Worm (Caenorhabditis elegans) whole organism, L1 larva: Measurements from ENCODE around the gene K08H10.10.

Experiments used
- F16B12.6 ChIP-seq: fragments of 150-350 bp; optimal IDR thresholded peaks from 2 replicates; lab custom pipeline; 2014; ENCODE audit warnings: missing biosample characterization, missing genetic modification characterization
- aha-1 ChIP-seq: fragments of 150-350 bp; optimal IDR thresholded peaks from 2 replicates; lab custom pipeline; 2014; ENCODE audit warnings: missing biosample characterization, missing genetic modification characterization
- alr-1 ChIP-seq: fragments of 200-800 bp; sonication (Bioruptor generic); optimal IDR thresholded peaks from 2 replicates; lab custom pipeline; 2018; ENCODE audit warnings: borderline replicate concordance, mild to moderate bottlenecking, missing genetic modification characterization, missing compliant biosample characterization
- aly-2 ChIP-seq: fragments of 150-350 bp; optimal IDR thresholded peaks from 2 replicates; lab custom pipeline; 2014; ENCODE audit warnings: missing biosample characterization, missing genetic modification characterization
- ama-1 ChIP-seq: fragments of 150-350 bp; optimal IDR thresholded peaks from 2 replicates; lab custom pipeline; 2014
- blmp-1 ChIP-seq: fragments of 150-350 bp; optimal IDR thresholded peaks from 2 replicates; lab custom pipeline; 2014; ENCODE audit warnings: missing biosample characterization, missing genetic modification characterization
- ceh-63 ChIP-seq: fragments of 200-800 bp; sonication (Bioruptor generic); optimal IDR thresholded peaks from 2 replicates; lab custom pipeline; 2018; ENCODE audit warnings: mild to moderate bottlenecking, missing genetic modification characterization, missing compliant biosample characterization
- ceh-82 ChIP-seq, 3 experiments: fragments of 150-350 bp in 1 of 3; sonication (generic microtip) in 2 of 3; optimal IDR thresholded peaks; 2 replicates each; lab custom pipeline; 2014 to 2017; ENCODE audit warnings: missing biosample characterization in 3 of 3, missing genetic modification characterization in 3 of 3
- dsc-1 ChIP-seq: sonication (generic microtip); optimal IDR thresholded peaks from 2 replicates; lab custom pipeline; 2016; ENCODE audit warnings: mild to moderate bottlenecking, missing genetic modification characterization, missing compliant biosample characterization
- efl-1 ChIP-seq, 4 experiments: fragments of 150-350 bp; optimal IDR thresholded peaks in 3 of 4; peaks in 1 of 4; 1 replicate in 1 of 4; 2 replicates in 3 of 4; lab custom pipeline; 2014; ENCODE audit warnings: missing biosample characterization in 2 of 4, missing genetic modification characterization in 2 of 4, missing genetic modification reagents in 2 of 4
- efl-3 ChIP-seq: fragments of 200-800 bp; sonication (Bioruptor generic); optimal IDR thresholded peaks from 2 replicates; lab custom pipeline; 2018; ENCODE audit warnings: mild to moderate bottlenecking, missing genetic modification characterization, missing compliant biosample characterization
- egl-13 ChIP-seq: sonication (generic microtip); optimal IDR thresholded peaks from 2 replicates; lab custom pipeline; 2016; ENCODE audit warnings: missing genotype, missing genetic modification reagents, missing genetic modification characterization, missing compliant biosample characterization
- egl-27 ChIP-seq, 2 experiments: fragments of 150-350 bp in 1 of 2; sonication (generic microtip); optimal IDR thresholded peaks; 3 replicates each; lab custom pipeline; 2017 to 2018; ENCODE audit warnings: missing biosample characterization in 2 of 2, missing genetic modification characterization in 2 of 2, missing genetic modification reagents in 2 of 2
- elt-3 ChIP-seq, 6 experiments: fragments of 150-350 bp in 1 of 6; sonication (generic microtip); optimal IDR thresholded peaks; 2 replicates each; lab custom pipeline; 2017 to 2018; ENCODE audit warnings: missing biosample characterization in 6 of 6, missing genetic modification characterization in 6 of 6, inconsistent platforms in 1 of 6
- ets-5 ChIP-seq: fragments of 200-800 bp; sonication (Bioruptor generic); IDR thresholded peaks from 2 replicates; pipeline ENCODE4 v1.3.6; 2022; ENCODE audit warnings: missing genetic modification characterization, missing compliant biosample characterization
- fkh-4 ChIP-seq: sonication (generic microtip); optimal IDR thresholded peaks from 2 replicates; lab custom pipeline; 2016; ENCODE audit warnings: missing compliant biosample characterization, missing genetic modification characterization, borderline replicate concordance
- grh-1 ChIP-seq: fragments of 200-800 bp; sonication (Bioruptor generic); IDR thresholded peaks from 2 replicates; pipeline ENCODE4 v1.3.6; 2022; ENCODE audit warnings: missing genetic modification reagents, missing genetic modification characterization, missing compliant biosample characterization
- hlh-4 ChIP-seq: sonication (generic microtip); optimal IDR thresholded peaks from 2 replicates; lab custom pipeline; 2016; ENCODE audit warnings: mild to moderate bottlenecking, missing genetic modification characterization, missing compliant biosample characterization
- irx-1 ChIP-seq: sonication (generic microtip); optimal IDR thresholded peaks from 2 replicates; lab custom pipeline; 2016; ENCODE audit warnings: missing genetic modification characterization, missing compliant biosample characterization
- lin-14 ChIP-seq: fragments of 200-800 bp; sonication (Bioruptor generic); optimal IDR thresholded peaks from 2 replicates; lab custom pipeline; 2018; ENCODE audit warnings: mild to moderate bottlenecking, missing genetic modification characterization, moderate library complexity, missing compliant biosample characterization
- lin-35 ChIP-seq, 2 experiments: fragments of 150-350 bp; optimal IDR thresholded peaks; 2 replicates each; lab custom pipeline; 2014; ENCODE audit warnings: missing biosample characterization in 2 of 2, missing genetic modification characterization in 2 of 2, missing genetic modification reagents in 2 of 2
- lin-39 ChIP-seq: fragments of 150-350 bp; optimal IDR thresholded peaks from 2 replicates; lab custom pipeline; 2014; ENCODE audit warnings: missing biosample characterization, missing genetic modification reagents, missing genetic modification characterization
- lir-3 ChIP-seq: sonication (generic microtip); optimal IDR thresholded peaks from 2 replicates; lab custom pipeline; 2016; ENCODE audit warnings: mild to moderate bottlenecking, missing genetic modification characterization, moderate library complexity, missing compliant biosample characterization; ENCODE audit not compliant: poor library complexity
- lsy-2 ChIP-seq, 2 experiments: fragments of 150-350 bp; optimal IDR thresholded peaks; 2 replicates each; lab custom pipeline; 2014; ENCODE audit warnings: missing biosample characterization in 2 of 2, missing genetic modification characterization in 2 of 2
- mab-9 ChIP-seq: fragments of 200-800 bp; sonication (Bioruptor generic); IDR thresholded peaks from 2 replicates; pipeline ENCODE4 v1.3.6; 2022; ENCODE audit warnings: missing genetic modification reagents, missing genetic modification characterization, missing compliant biosample characterization
- mdl-1 ChIP-seq, 2 experiments: fragments of 150-350 bp; optimal IDR thresholded peaks; 2 replicates each; lab custom pipeline; 2014 to 2017; ENCODE audit warnings: missing biosample characterization in 2 of 2, missing genetic modification characterization in 2 of 2, inconsistent platforms in 1 of 2
- mep-1 ChIP-seq: fragments of 150-350 bp; optimal IDR thresholded peaks from 2 replicates; lab custom pipeline; 2014; ENCODE audit warnings: missing biosample characterization, missing genetic modification characterization
- nhr-20 ChIP-seq: sonication (generic microtip); optimal IDR thresholded peaks from 2 replicates; lab custom pipeline; 2016; ENCODE audit warnings: mild to moderate bottlenecking, missing genetic modification characterization, missing compliant biosample characterization
- nhr-47 ChIP-seq: sonication (generic microtip); optimal IDR thresholded peaks from 2 replicates; lab custom pipeline; 2016; ENCODE audit warnings: mild to moderate bottlenecking, missing genetic modification characterization, moderate library complexity, missing compliant biosample characterization
- nhr-76 ChIP-seq: sonication (generic microtip); optimal IDR thresholded peaks from 2 replicates; lab custom pipeline; 2017; ENCODE audit warnings: missing biosample characterization, missing genetic modification characterization
- nhr-85 ChIP-seq: sonication (generic microtip); peaks from one replicate; lab custom pipeline; 2016; ENCODE audit warnings: missing genetic modification characterization, inconsistent platforms, missing compliant biosample characterization
- pag-3 ChIP-seq: sonication (generic microtip); optimal IDR thresholded peaks from 2 replicates; lab custom pipeline; 2017; ENCODE audit warnings: missing genetic modification characterization, mild to moderate bottlenecking, missing compliant biosample characterization, antibody characterized with exemption, borderline replicate concordance; ENCODE audit not compliant: insufficient read depth
- pax-3 ChIP-seq: fragments of 200-800 bp; sonication (Bioruptor generic); optimal IDR thresholded peaks from 2 replicates; lab custom pipeline; 2018; ENCODE audit warnings: mild to moderate bottlenecking, missing genetic modification characterization, moderate library complexity, missing compliant biosample characterization
- pqm-1 ChIP-seq: sonication (generic microtip); optimal IDR thresholded peaks from 3 replicates; lab custom pipeline; 2017; ENCODE audit warnings: missing biosample characterization, missing genetic modification characterization
- snu-23 ChIP-seq: sonication (generic microtip); optimal IDR thresholded peaks from 2 replicates; lab custom pipeline; 2016; ENCODE audit warnings: missing genetic modification characterization, missing compliant biosample characterization
- sptf-1 ChIP-seq: fragments of 150-350 bp; optimal IDR thresholded peaks from 2 replicates; lab custom pipeline; 2014; ENCODE audit warnings: missing biosample characterization, missing genetic modification characterization
- swsn-7 ChIP-seq: sonication (generic microtip); optimal IDR thresholded peaks from 2 replicates; lab custom pipeline; 2016; ENCODE audit warnings: missing genetic modification characterization, missing compliant biosample characterization
- unc-130 ChIP-seq: fragments of 150-350 bp; optimal IDR thresholded peaks from 2 replicates; lab custom pipeline; 2017; ENCODE audit warnings: missing biosample characterization, missing genetic modification characterization, inconsistent platforms
- unc-30 ChIP-seq: sonication (generic microtip); optimal IDR thresholded peaks from 2 replicates; lab custom pipeline; 2017; ENCODE audit warnings: missing biosample characterization, missing genetic modification characterization
- vab-15 ChIP-seq: sonication (generic microtip); optimal IDR thresholded peaks from 2 replicates; lab custom pipeline; 2017; ENCODE audit warnings: missing genotype, mild to moderate bottlenecking, missing genetic modification characterization, missing compliant biosample characterization
- xbp-1 ChIP-seq: sonication (generic microtip); optimal IDR thresholded peaks from 2 replicates; lab custom pipeline; 2016; ENCODE audit warnings: missing genetic modification characterization, missing compliant biosample characterization

Gene K08H10.10

DNA sequence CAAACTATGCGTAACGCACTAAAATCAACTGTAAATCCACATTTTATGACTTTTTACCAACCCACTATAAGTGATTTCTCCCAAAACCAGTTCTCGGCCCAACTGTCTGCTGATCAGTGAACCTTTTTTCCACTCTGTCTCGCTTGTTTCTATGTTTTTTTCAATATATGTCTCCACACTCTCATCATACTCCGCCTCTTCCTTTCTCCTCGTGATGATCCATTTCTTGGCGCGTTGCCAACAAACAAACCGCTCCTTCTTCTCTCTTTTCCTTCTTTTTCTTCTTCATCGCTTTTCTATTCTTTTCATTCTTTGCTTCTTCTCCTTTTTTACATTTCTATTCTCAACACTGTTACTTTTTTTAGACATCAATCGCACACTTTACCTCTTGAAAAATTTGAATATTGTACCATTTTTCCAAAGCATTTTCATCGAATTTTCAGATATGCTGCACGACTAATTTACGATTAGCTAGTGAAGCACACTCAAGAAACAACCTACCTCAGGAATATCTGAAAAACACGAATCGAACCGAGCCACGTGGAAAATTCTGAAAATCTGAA is 42.5 kb downstream of the K08H10.10 start, which contains the start of gene T06E8.8 (continued):
- peak; percentile 78 to 94 for TF ChIP-seq lsy-2 (tag; optimal IDR thresholded peaks at IDR 0.05; lab: Kevin White, UChicago)
- no peak for TF ChIP-seq mab-9
- peak; percentile 89 for TF ChIP-seq lin-14
- TF ChIP-seq unc-130, result peak; percentile 41
- no peak for TF ChIP-seq fkh-4 (tag; lab: Kevin White, UChicago)
- TF ChIP-seq unc-30 (tag; lab: Kevin White, UChicago), result no peak
- TF ChIP-seq swsn-7 (tag; lab: Kevin White, UChicago), result peak; percentile 65
- no peak for TF ChIP-seq egl-27 (tag; optimal IDR thresholded peaks at IDR 0.05; lab: Kevin White, UChicago)
- no peak for TF ChIP-seq pax-3 (tag; lab: Kevin White, UChicago)
- TF ChIP-seq nhr-47, result peak; percentile 73
- no peak for TF ChIP-seq egl-13 (tag; lab: Kevin White, UChicago)
- peak; percentile 58 for TF ChIP-seq ama-1 (lab: Kevin White, UChicago)
- TF ChIP-seq lir-3 (tag; lab: Kevin White, UChicago), result no peak
- TF ChIP-seq irx-1 (tag; lab: Kevin White, UChicago), result peak; percentile 21
- TF ChIP-seq vab-15 (tag; lab: Kevin White, UChicago), result no peak
- peak in 1 of 2 experiments; percentile 80 for TF ChIP-seq mdl-1 (tag; optimal IDR thresholded peaks at IDR 0.05; lab: Kevin White, UChicago)
- no peak for TF ChIP-seq dsc-1 (tag; lab: Kevin White, UChicago)
- TF ChIP-seq aly-2, result no peak
- no peak for TF ChIP-seq alr-1 (tag; lab: Kevin White, UChicago)
- no peak for TF ChIP-seq ceh-63 (GFP tag; lab: Kevin White, UChicago)
- TF ChIP-seq snu-23, result peak; percentile 87
- no peak for TF ChIP-seq efl-3 (GFP tag; lab: Kevin White, UChicago)
- TF ChIP-seq pag-3 (tag; lab: Kevin White, UChicago), result no peak
- TF ChIP-seq nhr-76 (tag; lab: Kevin White, UChicago), result no peak
- TF ChIP-seq ceh-82 (tag; optimal IDR thresholded peaks at IDR 0.05; lab: Kevin White, UChicago), result peak in 2 of 3 experiments; percentile 35 to 64
- no peak for TF ChIP-seq hlh-4
- TF ChIP-seq grh-1 (GFP tag; lab: Robert Waterston, UW), result peak; percentile 93
- peak; percentile 46 to 71 for TF ChIP-seq lin-35 (GFP tag; optimal IDR thresholded peaks at IDR 0.05; lab: Kevin White, UChicago)
- TF ChIP-seq pqm-1, result no peak
- no peak for TF ChIP-seq F16B12.6 (tag; lab: Kevin White, UChicago)
- TF ChIP-seq sptf-1 (tag; lab: Kevin White, UChicago), result no peak

DNA sequence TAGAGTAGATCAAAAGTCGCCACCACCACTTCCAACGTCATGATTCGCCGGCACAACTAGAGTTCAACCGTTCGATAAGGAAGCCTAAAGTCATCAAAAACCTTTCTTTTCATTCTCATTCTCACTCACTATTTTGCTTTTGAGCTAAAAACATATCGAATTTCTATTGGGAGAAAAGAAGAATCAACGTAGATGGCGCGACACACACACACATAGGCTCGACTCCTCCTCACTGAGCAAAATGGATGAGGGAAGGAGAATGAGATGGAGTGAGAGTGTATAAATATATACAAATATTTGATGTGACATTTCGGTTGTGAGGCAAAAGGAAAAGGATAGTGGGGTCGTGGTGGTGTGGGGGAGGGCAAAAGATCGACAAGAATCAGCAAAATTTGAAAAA is 43.9 kb downstream of the K08H10.10 start:
- TF ChIP-seq elt-3 (tag; optimal IDR thresholded peaks at IDR 0.05; lab: Kevin White, UChicago), result no peak
- TF ChIP-seq F16B12.6 (tag; lab: Kevin White, UChicago), result no peak
- TF ChIP-seq ceh-63 (GFP tag; lab: Kevin White, UChicago), result no peak
- peak; percentile 9 for TF ChIP-seq lin-14
- peak; percentile 16 for TF ChIP-seq nhr-85
- TF ChIP-seq mep-1, result peak; percentile 9

DNA sequence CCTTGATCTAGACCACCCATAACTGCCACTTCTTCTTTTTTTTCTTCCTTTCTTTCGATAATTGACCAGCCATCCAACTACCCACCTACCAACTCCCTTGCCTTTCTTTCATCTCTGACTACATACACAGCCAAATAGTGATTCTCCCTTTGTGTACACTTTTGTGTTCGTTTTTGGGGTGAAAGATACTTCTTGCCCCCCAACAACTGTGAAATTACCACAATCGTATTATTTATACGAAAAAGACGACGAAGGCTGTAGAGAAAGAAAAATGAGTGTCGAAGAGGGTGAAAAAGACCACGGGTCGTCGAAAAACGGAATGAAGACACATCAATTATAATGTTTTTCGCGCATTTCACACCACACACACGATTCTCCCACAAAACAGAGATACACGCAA is 45.6 kb downstream of the K08H10.10 start:
- TF ChIP-seq ets-5 (GFP tag; lab: Robert Waterston, UW), result no peak
- no peak for TF ChIP-seq efl-1 (optimal IDR thresholded peaks at IDR 0.05; lab: Kevin White, UChicago)
- TF ChIP-seq efl-1 (GFP tag; optimal IDR thresholded peaks at IDR 0.05 in 1 of 2; lab: Kevin White, UChicago), result peak in 1 of 2 experiments; percentile 72
- TF ChIP-seq mep-1, result peak; percentile 51
- TF ChIP-seq lin-14, result peak; percentile 54
- peak in 1 of 2 experiments; percentile 16 for TF ChIP-seq lin-35 (GFP tag; optimal IDR thresholded peaks at IDR 0.05; lab: Kevin White, UChicago)
- peak; percentile 10 for TF ChIP-seq nhr-20
- TF ChIP-seq pqm-1, result no peak
- no peak for TF ChIP-seq mab-9
- peak in 1 of 2 experiments; percentile 36 for TF ChIP-seq lsy-2 (tag; optimal IDR thresholded peaks at IDR 0.05; lab: Kevin White, UChicago)
- TF ChIP-seq xbp-1 (tag; lab: Kevin White, UChicago), result peak; percentile 24
- no peak for TF ChIP-seq efl-3 (GFP tag; lab: Kevin White, UChicago)
- peak; percentile 76 for TF ChIP-seq nhr-85
- TF ChIP-seq elt-3 (tag; optimal IDR thresholded peaks at IDR 0.05; lab: Kevin White, UChicago), result peak in 1 of 6 experiments; percentile 37
- no peak for TF ChIP-seq lin-39
- TF ChIP-seq dsc-1 (tag; lab: Kevin White, UChicago), result no peak
- TF ChIP-seq aha-1, result no peak
- TF ChIP-seq snu-23, result peak; percentile 1
- peak; percentile 79 for TF ChIP-seq blmp-1
